Worm (Caenorhabditis elegans) whole organism, L4 larva: Measurements from ENCODE around the gene rpl-10.

Experiments
- ceh-20 ChIP-seq: fragments of 200-800 bp; sonication (Bioruptor generic); IDR thresholded peaks from 2 replicates; pipeline ENCODE4 v1.3.6; 2022; ENCODE audit warnings: missing genetic modification reagents, missing genetic modification characterization, missing compliant biosample characterization
- egl-27 ChIP-seq: sonication (generic microtip); optimal IDR thresholded peaks from 3 replicates; lab custom pipeline; 2017; ENCODE audit warnings: missing biosample characterization, missing genetic modification reagents, missing genetic modification characterization
- lin-13 ChIP-seq: fragments of 150-350 bp; optimal IDR thresholded peaks from 2 replicates; lab custom pipeline; 2014; ENCODE audit warnings: missing biosample characterization, missing genetic modification reagents, missing genetic modification characterization

ce11 chrII:8125439-8125838, 18.2 kb upstream of the rpl-10 start:
- TF ChIP-seq egl-27, result no peak
- no peak for TF ChIP-seq lin-13
- TF ChIP-seq ceh-20 (GFP tag; lab: Robert Waterston, UW), result no peak
